Fruit fly (Drosophila melanogaster) whole organism, embryonic: ENCODE measurements around the gene nAChRalpha6.
A peak's percentile ranks its signal among the peaks of the same experiment; 100 is the strongest.

Source experiments
- Ada2b ChIP-seq: fragments of 200-800 bp; sonication (Bioruptor generic); IDR thresholded peaks from 2 replicates; pipeline ENCODE4 v1.3.6; 2022; ENCODE audit warnings: missing biosample characterization, missing genetic modification characterization
- Atf-2 ChIP-seq: fragments of 200-800 bp; sonication (Bioruptor generic); optimal IDR thresholded peaks from 2 replicates; lab custom pipeline; 2016; ENCODE audit warnings: missing biosample characterization, missing genetic modification characterization
- Atf6 ChIP-seq: fragments of 200-800 bp; sonication (Bioruptor generic); IDR thresholded peaks from 2 replicates; pipeline ENCODE4 v1.3.6; 2022; ENCODE audit warnings: missing biosample characterization, missing genetic modification characterization
- Bgb ChIP-seq: fragments of 200-800 bp; sonication (Bioruptor generic); IDR thresholded peaks from 2 replicates; pipeline ENCODE4 v1.3.6; 2022; ENCODE audit warnings: missing biosample characterization, missing genetic modification characterization; ENCODE audit not compliant: partially characterized antibody
- CG11696 ChIP-seq: fragments of 200-800 bp; sonication (Bioruptor generic); IDR thresholded peaks from 2 replicates; pipeline ENCODE4 v1.3.6; 2022; ENCODE audit warnings: missing biosample characterization, missing genetic modification characterization
- CG11723 ChIP-seq: fragments of 200-800 bp; sonication (Bioruptor generic); optimal IDR thresholded peaks from 2 replicates; lab custom pipeline; 2017; ENCODE audit warnings: missing biosample characterization, mild to moderate bottlenecking, missing genetic modification characterization
- CG12659 ChIP-seq: fragments of 200-800 bp; sonication (Bioruptor generic); optimal IDR thresholded peaks from 3 replicates; lab custom pipeline; 2017; ENCODE audit warnings: mild to moderate bottlenecking, missing biosample characterization, missing genetic modification reagents, missing genetic modification characterization
- CG12744 ChIP-seq: fragments of 200-800 bp; sonication (Bioruptor generic); optimal IDR thresholded peaks from 2 replicates; lab custom pipeline; 2016; ENCODE audit warnings: missing biosample characterization, missing genetic modification characterization
- CG13287 ChIP-seq: fragments of 200-800 bp; sonication (Bioruptor generic); IDR thresholded peaks from 2 replicates; pipeline ENCODE4 v1.3.6; 2022; ENCODE audit warnings: missing biosample characterization, missing genetic modification characterization; ENCODE audit not compliant: partially characterized antibody
- CG15011 ChIP-seq: fragments of 200-800 bp; sonication (Bioruptor generic); optimal IDR thresholded peaks from 3 replicates; lab custom pipeline; 2018; ENCODE audit warnings: missing biosample characterization, mild to moderate bottlenecking, missing genetic modification characterization
- CG15514 ChIP-seq: fragments of 200-800 bp; sonication (Bioruptor generic); optimal IDR thresholded peaks from 3 replicates; lab custom pipeline; 2017; ENCODE audit warnings: missing biosample characterization, missing genetic modification characterization, mild to moderate bottlenecking, moderate library complexity, missing genetic modification reagents
- CG18262 ChIP-seq: fragments of 200-800 bp; optimal IDR thresholded peaks from 3 replicates; lab custom pipeline; 2019; ENCODE audit warnings: missing biosample characterization, mild to moderate bottlenecking, missing genetic modification characterization, moderate library complexity
- CG2712 ChIP-seq: fragments of 200-800 bp; optimal IDR thresholded peaks from 3 replicates; lab custom pipeline; 2019; ENCODE audit warnings: missing biosample characterization, mild to moderate bottlenecking, missing genetic modification characterization, moderate library complexity
- CG30403 ChIP-seq: fragments of 200-800 bp; sonication (Bioruptor generic); optimal IDR thresholded peaks from 3 replicates; lab custom pipeline; 2016; ENCODE audit warnings: missing biosample characterization, missing genetic modification characterization
- CG31388 ChIP-seq: fragments of 200-800 bp; sonication (Bioruptor generic); optimal IDR thresholded peaks from 2 replicates; lab custom pipeline; 2016; ENCODE audit warnings: missing biosample characterization, missing genetic modification characterization
- CG32532 ChIP-seq: fragments of 200-800 bp; sonication (Bioruptor generic); IDR thresholded peaks from 2 replicates; pipeline ENCODE4 v1.3.6; 2022; ENCODE audit warnings: missing biosample characterization, missing genetic modification characterization
- CG3281 ChIP-seq: fragments of 200-800 bp; sonication (Bioruptor generic); optimal IDR thresholded peaks from 3 replicates; lab custom pipeline; 2017; ENCODE audit warnings: missing biosample characterization, mild to moderate bottlenecking, missing genetic modification characterization
- CG33213 ChIP-seq: fragments of 200-800 bp; sonication (Bioruptor generic); optimal IDR thresholded peaks from 3 replicates; lab custom pipeline; 2016; ENCODE audit warnings: missing biosample characterization, missing genetic modification characterization
- CG34422 ChIP-seq: fragments of 200-800 bp; sonication (Bioruptor generic); IDR thresholded peaks from 3 replicates; pipeline ENCODE4 v1.3.6; 2022; ENCODE audit warnings: missing biosample characterization, missing genetic modification characterization
- CG4730 ChIP-seq: fragments of 200-800 bp; sonication (Bioruptor generic); IDR thresholded peaks from 2 replicates; pipeline ENCODE4 v1.3.6; 2022; ENCODE audit warnings: missing biosample characterization, missing genetic modification characterization
- CG7987 ChIP-seq: fragments of 200-800 bp; sonication (Bioruptor generic); optimal IDR thresholded peaks from 2 replicates; lab custom pipeline; 2018; ENCODE audit warnings: missing biosample characterization, mild to moderate bottlenecking, missing genetic modification characterization, moderate library complexity
- CG8388 ChIP-seq: fragments of 200-800 bp; sonication (Bioruptor generic); optimal IDR thresholded peaks from 2 replicates; lab custom pipeline; 2019; ENCODE audit warnings: missing biosample characterization, mild to moderate bottlenecking, missing genetic modification characterization, moderate library complexity
- Optix ChIP-seq: fragments of 200-800 bp; sonication (Bioruptor generic); IDR thresholded peaks from 3 replicates; pipeline ENCODE4 v1.3.6; 2022; ENCODE audit warnings: missing biosample characterization, missing genetic modification characterization
- Scr ChIP-seq: fragments of 200-800 bp; sonication (Bioruptor generic); IDR thresholded peaks from 2 replicates; pipeline ENCODE4 v1.3.6; 2022; ENCODE audit warnings: missing biosample characterization, missing genetic modification characterization; ENCODE audit not compliant: partially characterized antibody
- Taf1 ChIP-seq: fragments of 200-800 bp; sonication (Bioruptor generic); IDR thresholded peaks from 2 replicates; pipeline ENCODE4 v1.3.6; 2022; ENCODE audit warnings: missing biosample characterization, missing genetic modification characterization
- Trl ChIP-seq, 3 experiments: fragments of >200 bp in 2 of 3; fragments of 200-800 bp in 1 of 3; sonication (Bioruptor generic) in 1 of 3; optimal IDR thresholded peaks; 2 replicates in 1 of 3; 3 replicates in 2 of 3; lab custom pipeline; 2016 to 2017; ENCODE audit warnings: missing biosample characterization in 1 of 3, missing genetic modification characterization in 1 of 3
- Xbp1 ChIP-seq: fragments of 200-800 bp; sonication (Bioruptor generic); optimal IDR thresholded peaks from 3 replicates; lab custom pipeline; 2016; ENCODE audit warnings: missing biosample characterization, mild to moderate bottlenecking, missing genetic modification characterization
- al ChIP-seq: fragments of 200-800 bp; sonication (Bioruptor generic); IDR thresholded peaks from 2 replicates; pipeline ENCODE4 v1.3.6; 2022; ENCODE audit warnings: missing biosample characterization, missing genetic modification characterization
- ap ChIP-seq: fragments of 200-800 bp; sonication (Bioruptor generic); IDR thresholded peaks from 2 replicates; pipeline ENCODE4 v1.3.6; 2022; ENCODE audit warnings: missing biosample characterization, missing genetic modification characterization
- caup ChIP-seq: fragments of 200-800 bp; sonication (Bioruptor generic); optimal IDR thresholded peaks from 3 replicates; lab custom pipeline; 2017; ENCODE audit warnings: missing biosample characterization, mild to moderate bottlenecking, missing genetic modification characterization, moderate library complexity; ENCODE audit not compliant: severe bottlenecking
- chif ChIP-seq, 2 experiments: fragments of 200-800 bp; sonication (Bioruptor generic); optimal IDR thresholded peaks; 3 replicates each; lab custom pipeline; 2016; ENCODE audit warnings: missing biosample characterization in 2 of 2, missing genetic modification characterization in 2 of 2
- dmrt11E ChIP-seq: fragments of 200-800 bp; sonication (Bioruptor generic); optimal IDR thresholded peaks from 3 replicates; lab custom pipeline; 2018; ENCODE audit warnings: missing biosample characterization, mild to moderate bottlenecking, missing genetic modification characterization, moderate library complexity
- gce ChIP-seq: fragments of 200-800 bp; sonication (Bioruptor generic); IDR thresholded peaks from 3 replicates; pipeline ENCODE4 v1.3.6; 2022; ENCODE audit warnings: missing biosample characterization, missing genetic modification characterization
- gro ChIP-seq: fragments of 200-800 bp; sonication (Bioruptor generic); optimal IDR thresholded peaks from 2 replicates; lab custom pipeline; 2016; ENCODE audit warnings: missing biosample characterization, missing genetic modification characterization
- hkb ChIP-seq, 2 experiments: fragments of 200-800 bp in 1 of 2; fragments of >200 bp in 1 of 2; sonication (Bioruptor generic) in 1 of 2; IDR thresholded peaks in 1 of 2; optimal IDR thresholded peaks in 1 of 2; 2 replicates each; pipeline versions ENCODE4 v1.3.6 to Lab custom; 2017 to 2022; ENCODE audit warnings: missing biosample characterization in 1 of 2, missing genetic modification characterization in 1 of 2
- mirr ChIP-seq: fragments of 200-800 bp; sonication (Bioruptor generic); optimal IDR thresholded peaks from 3 replicates; lab custom pipeline; 2018; ENCODE audit warnings: missing biosample characterization, mild to moderate bottlenecking, missing genetic modification characterization
- nmo ChIP-seq: fragments of 200-800 bp; sonication (Bioruptor generic); optimal IDR thresholded peaks from 2 replicates; lab custom pipeline; 2018; ENCODE audit warnings: missing biosample characterization, mild to moderate bottlenecking, missing genetic modification characterization, moderate library complexity
- pita ChIP-seq: fragments of 200-800 bp; sonication (Bioruptor generic); optimal IDR thresholded peaks from 2 replicates; lab custom pipeline; 2017; ENCODE audit warnings: missing biosample characterization, mild to moderate bottlenecking, missing genetic modification characterization
- pum ChIP-seq: fragments of 200-800 bp; sonication (Bioruptor generic); optimal IDR thresholded peaks from 2 replicates; lab custom pipeline; 2016; ENCODE audit warnings: missing biosample characterization, missing genetic modification characterization
- repo ChIP-seq: fragments of 200-800 bp; sonication (Bioruptor generic); optimal IDR thresholded peaks from 2 replicates; lab custom pipeline; 2016; ENCODE audit warnings: missing biosample characterization, missing genetic modification characterization
- ro ChIP-seq: fragments of 200-800 bp; sonication (Bioruptor generic); IDR thresholded peaks from 2 replicates; pipeline ENCODE4 v1.3.6; 2022; ENCODE audit warnings: missing biosample characterization, missing genetic modification characterization
- sim ChIP-seq: fragments of 200-800 bp; sonication (Bioruptor generic); IDR thresholded peaks from 2 replicates; pipeline ENCODE4 v1.3.6; 2022; ENCODE audit warnings: missing biosample characterization, missing genetic modification characterization
- sr ChIP-seq: fragments of 200-800 bp; sonication (Bioruptor generic); IDR thresholded peaks from 3 replicates; pipeline ENCODE4 v1.3.6; 2022; ENCODE audit warnings: missing biosample characterization, missing genetic modification characterization
- sug ChIP-seq: fragments of 200-800 bp; optimal IDR thresholded peaks from 2 replicates; lab custom pipeline; 2019; ENCODE audit warnings: missing biosample characterization, mild to moderate bottlenecking, missing genetic modification characterization, moderate library complexity
- trem ChIP-seq: fragments of 200-800 bp; optimal IDR thresholded peaks from 3 replicates; lab custom pipeline; 2019; ENCODE audit warnings: missing biosample characterization, mild to moderate bottlenecking, missing genetic modification characterization, moderate library complexity
- ttk ChIP-seq: fragments of 200-800 bp; sonication (Bioruptor generic); IDR thresholded peaks from 2 replicates; pipeline ENCODE4 v2.1.2; 2022; ENCODE audit warnings: missing biosample characterization, missing genetic modification characterization
- tup ChIP-seq: fragments of 200-800 bp; sonication (Bioruptor generic); optimal IDR thresholded peaks from 2 replicates; lab custom pipeline; 2016; ENCODE audit warnings: missing biosample characterization, mild to moderate bottlenecking, missing genetic modification characterization, moderate library complexity
- tx ChIP-seq: fragments of 200-800 bp; sonication (Bioruptor generic); optimal IDR thresholded peaks from 2 replicates; lab custom pipeline; 2016; ENCODE audit warnings: missing biosample characterization, missing genetic modification characterization

The nAChRalpha6 gene

dm6 chr2L:9757990-9758814 is 127.8 kb downstream of the nAChRalpha6 start, which contains the start of gene zf30C:
Gene zf30C, plus strand, starts transcription at chr2L:9758342.
- TF ChIP-seq CG33213 (GFP tag; lab: Kevin White, UChicago) = peak; percentile 84
- TF ChIP-seq nmo (GFP tag; lab: Kevin White, UChicago) = peak; percentile 65
- peak; percentile 80 for TF ChIP-seq Optix (GFP tag; lab: Robert Waterston, UW)
- TF ChIP-seq CG11696 = peak; percentile 61; the same call in 1 of the 2 replicates
- TF ChIP-seq caup = peak; percentile 80
- TF ChIP-seq sim (GFP tag; lab: Robert Waterston, UW) = no peak
- peak; percentile 91 for TF ChIP-seq repo
- TF ChIP-seq CG8388 = peak; percentile 65
- TF ChIP-seq mirr (GFP tag; lab: Kevin White, UChicago) = peak; percentile 37
- TF ChIP-seq sr (GFP tag; lab: Robert Waterston, UW) = peak; percentile 80
- peak; percentile 87 for TF ChIP-seq sug (tag; lab: Kevin White, UChicago)
- TF ChIP-seq tup (GFP tag; lab: Kevin White, UChicago) = peak; percentile 79
- peak; percentile 91 for TF ChIP-seq Atf-2 (GFP tag; lab: Kevin White, UChicago)
- peak; percentile 77 for TF ChIP-seq CG3281
- peak; percentile 64 for TF ChIP-seq Taf1 (GFP tag; lab: Robert Waterston, UW)
- peak; percentile 66 for TF ChIP-seq CG13287 (GFP tag; lab: Robert Waterston, UW)
- peak; percentile 91 for TF ChIP-seq CG12659 (GFP tag; lab: Kevin White, UChicago)
- TF ChIP-seq ap = peak; percentile 68
- no peak for TF ChIP-seq pita (GFP tag; lab: Kevin White, UChicago)
- peak; percentile 63 for TF ChIP-seq Bgb (GFP tag; lab: Robert Waterston, UW)
- TF ChIP-seq CG15514 (GFP tag; lab: Kevin White, UChicago) = peak; percentile 100
- peak; percentile 43 for TF ChIP-seq CG7987 (GFP tag; lab: Kevin White, UChicago)
- peak; percentile 91 for TF ChIP-seq CG32532 (GFP tag; lab: Robert Waterston, UW)
- peak; percentile 74 for TF ChIP-seq hkb (optimal IDR thresholded peaks at IDR 0.05; lab: Kevin White, UChicago)
- peak; percentile 65 for TF ChIP-seq hkb (GFP tag; IDR thresholded peaks at IDR 0.05; lab: Robert Waterston, UW)
- peak; percentile 43 to 49 for TF ChIP-seq Trl (optimal IDR thresholded peaks at IDR 0.05; lab: Kevin White, UChicago)
- TF ChIP-seq Trl (GFP tag; optimal IDR thresholded peaks at IDR 0.05; lab: Kevin White, UChicago) = peak; percentile 95
- peak; percentile 76 for TF ChIP-seq Ada2b (GFP tag; lab: Robert Waterston, UW)
- TF ChIP-seq CG11723 (GFP tag; lab: Kevin White, UChicago) = peak; percentile 78
- peak; percentile 93 for TF ChIP-seq pum (GFP tag; lab: Kevin White, UChicago)
- peak; percentile 93 for TF ChIP-seq CG30403
- peak; percentile 64; the same call in 1 of the 3 replicates for TF ChIP-seq gce (GFP tag; lab: Robert Waterston, UW)
- peak; percentile 90 for TF ChIP-seq tx (GFP tag; lab: Kevin White, UChicago)
- TF ChIP-seq CG31388 (GFP tag; lab: Kevin White, UChicago) = peak; percentile 73
- peak; percentile 79 for TF ChIP-seq CG2712 (tag; lab: Kevin White, UChicago)
- peak; percentile 47 for TF ChIP-seq dmrt11E (tag; lab: Kevin White, UChicago)
- TF ChIP-seq CG18262 (tag; lab: Kevin White, UChicago) = peak; percentile 70
- peak; percentile 77 for TF ChIP-seq CG4730
- TF ChIP-seq Atf6 (GFP tag; lab: Robert Waterston, UW) = peak; percentile 82
- TF ChIP-seq al (GFP tag; lab: Robert Waterston, UW) = peak; percentile 82
- TF ChIP-seq Xbp1 (GFP tag; lab: Kevin White, UChicago) = peak; percentile 94
- TF ChIP-seq chif (GFP tag; optimal IDR thresholded peaks at IDR 0.05; lab: Kevin White, UChicago) = peak; percentile 80 to 89
- peak; percentile 82 for TF ChIP-seq CG12744 (GFP tag; lab: Kevin White, UChicago)
- TF ChIP-seq trem (tag; lab: Kevin White, UChicago) = peak; percentile 62
- TF ChIP-seq CG15011 (GFP tag; lab: Kevin White, UChicago) = peak; percentile 26
- peak; percentile 51 for TF ChIP-seq Scr (GFP tag; lab: Robert Waterston, UW)
- peak; percentile 75 for TF ChIP-seq gro (GFP tag; lab: Kevin White, UChicago)
- TF ChIP-seq ttk = peak; percentile 84
- TF ChIP-seq CG34422 (GFP tag; lab: Robert Waterston, UW) = peak; percentile 87
- 0 out of 2 replicates have a peak, but pooled peaks have one; percentile 30 for TF ChIP-seq ro (GFP tag; lab: Robert Waterston, UW)
